Worm (Caenorhabditis elegans) whole organism, late embryonic: ENCODE measurements around the gene F35B12.10.

Experiments
- C08G9.2 ChIP-seq: sonication (generic microtip); optimal IDR thresholded peaks from 2 replicates; lab custom pipeline; 2016; ENCODE audit warnings: mild to moderate bottlenecking, missing genetic modification characterization, moderate library complexity, missing compliant biosample characterization
- C38D4.7 ChIP-seq: fragments of 200-800 bp; sonication (Bioruptor generic); optimal IDR thresholded peaks from 2 replicates; lab custom pipeline; 2018; ENCODE audit warnings: mild to moderate bottlenecking, missing genetic modification characterization, moderate library complexity, missing compliant biosample characterization
- K02D7.2 ChIP-seq: sonication (generic microtip); optimal IDR thresholded peaks from 2 replicates; lab custom pipeline; 2017; ENCODE audit warnings: mild to moderate bottlenecking, missing genetic modification characterization, missing compliant biosample characterization
- K09A11.1 ChIP-seq: sonication (generic microtip); optimal IDR thresholded peaks from 2 replicates; lab custom pipeline; 2017; ENCODE audit warnings: antibody characterized with exemption, mild to moderate bottlenecking, missing genetic modification characterization, missing compliant biosample characterization; ENCODE audit not compliant: insufficient read depth
- Y22D7AL.16 ChIP-seq: sonication (generic microtip); optimal IDR thresholded peaks from 2 replicates; lab custom pipeline; 2016; ENCODE audit warnings: missing genetic modification characterization, missing compliant biosample characterization
- ahr-1 ChIP-seq: sonication (generic microtip); optimal IDR thresholded peaks from 2 replicates; lab custom pipeline; 2016; ENCODE audit warnings: missing genetic modification characterization, missing compliant biosample characterization
- ama-1 ChIP-seq: fragments of 150-350 bp; optimal IDR thresholded peaks from 2 replicates; lab custom pipeline; 2014
- ceh-18 ChIP-seq: sonication (generic microtip); optimal IDR thresholded peaks from 2 replicates; lab custom pipeline; 2016; ENCODE audit warnings: missing genetic modification characterization, missing compliant biosample characterization
- ceh-19 ChIP-seq: fragments of 200-800 bp; sonication (Bioruptor generic); optimal IDR thresholded peaks from 2 replicates; lab custom pipeline; 2018; ENCODE audit warnings: mild to moderate bottlenecking, missing genetic modification characterization, missing compliant biosample characterization
- ceh-2 ChIP-seq: sonication (generic microtip); optimal IDR thresholded peaks from 2 replicates; lab custom pipeline; 2016; ENCODE audit warnings: missing genotype, missing genetic modification characterization, missing compliant biosample characterization
- ceh-22 ChIP-seq: sonication (generic microtip); optimal IDR thresholded peaks from 2 replicates; lab custom pipeline; 2017; ENCODE audit warnings: missing biosample characterization, missing genetic modification characterization
- ceh-24 ChIP-seq: sonication (generic microtip); optimal IDR thresholded peaks from 2 replicates; lab custom pipeline; 2016; ENCODE audit warnings: mild to moderate bottlenecking, missing genetic modification characterization, missing compliant biosample characterization
- ceh-30 ChIP-seq: fragments of 150-350 bp; optimal IDR thresholded peaks from 2 replicates; lab custom pipeline; 2014; ENCODE audit warnings: missing biosample characterization, missing genetic modification characterization
- ceh-31 ChIP-seq: sonication (generic microtip); optimal IDR thresholded peaks from 2 replicates; lab custom pipeline; 2016; ENCODE audit warnings: missing genetic modification characterization, missing compliant biosample characterization
- ceh-34 ChIP-seq: sonication (generic microtip); optimal IDR thresholded peaks from 2 replicates; lab custom pipeline; 2016; ENCODE audit warnings: mild to moderate bottlenecking, missing genetic modification characterization, missing compliant biosample characterization
- ceh-45 ChIP-seq: fragments of 200-800 bp; sonication (Bioruptor generic); IDR thresholded peaks from 2 replicates; pipeline ENCODE4 v1.3.6; 2022; ENCODE audit warnings: missing genetic modification reagents, missing genetic modification characterization, missing compliant biosample characterization
- ceh-48 ChIP-seq: sonication (generic microtip); optimal IDR thresholded peaks from 2 replicates; lab custom pipeline; 2016; ENCODE audit warnings: missing genetic modification characterization, inconsistent platforms, missing compliant biosample characterization
- ceh-6 ChIP-seq: fragments of 200-800 bp; sonication (Bioruptor generic); optimal IDR thresholded peaks from 2 replicates; lab custom pipeline; 2018; ENCODE audit warnings: mild to moderate bottlenecking, missing genetic modification characterization, missing compliant biosample characterization
- che-1 ChIP-seq: sonication (generic microtip); optimal IDR thresholded peaks from 2 replicates; lab custom pipeline; 2016; ENCODE audit warnings: mild to moderate bottlenecking, missing genetic modification characterization, missing compliant biosample characterization
- dmd-4 ChIP-seq: sonication (generic microtip); optimal IDR thresholded peaks from 2 replicates; lab custom pipeline; 2016; ENCODE audit warnings: borderline replicate concordance, missing genetic modification characterization, missing compliant biosample characterization
- elt-2 ChIP-seq: sonication (generic microtip); optimal IDR thresholded peaks from 2 replicates; lab custom pipeline; 2016; ENCODE audit warnings: missing genetic modification reagents, missing genetic modification characterization, missing compliant biosample characterization
- elt-4 ChIP-seq: sonication (generic microtip); optimal IDR thresholded peaks from 2 replicates; lab custom pipeline; 2016; ENCODE audit warnings: missing genetic modification characterization, missing compliant biosample characterization
- eyg-1 ChIP-seq: sonication (generic microtip); optimal IDR thresholded peaks from 2 replicates; lab custom pipeline; 2016; ENCODE audit warnings: missing genotype, missing genetic modification characterization, missing compliant biosample characterization
- fax-1 ChIP-seq: sonication (generic microtip); optimal IDR thresholded peaks from 2 replicates; lab custom pipeline; 2016; ENCODE audit warnings: missing genotype, missing genetic modification characterization, missing compliant biosample characterization
- hlh-13 ChIP-seq: fragments of 200-800 bp; sonication (Bioruptor generic); optimal IDR thresholded peaks from 2 replicates; lab custom pipeline; 2018; ENCODE audit warnings: mild to moderate bottlenecking, missing genetic modification characterization, missing compliant biosample characterization
- hlh-15 ChIP-seq: sonication (generic microtip); optimal IDR thresholded peaks from 2 replicates; lab custom pipeline; 2016; ENCODE audit warnings: missing genetic modification characterization, missing compliant biosample characterization
- hlh-30 ChIP-seq: sonication (generic microtip); optimal IDR thresholded peaks from 2 replicates; lab custom pipeline; 2017; ENCODE audit warnings: antibody characterized with exemption, missing genetic modification characterization, missing compliant biosample characterization; ENCODE audit not compliant: insufficient read depth
- hlh-6 ChIP-seq: sonication (generic microtip); optimal IDR thresholded peaks from 2 replicates; lab custom pipeline; 2016; ENCODE audit warnings: missing genotype, missing genetic modification characterization, missing compliant biosample characterization
- hlh-8 ChIP-seq: sonication (generic microtip); optimal IDR thresholded peaks from 2 replicates; lab custom pipeline; 2016; ENCODE audit warnings: missing genotype, missing genetic modification characterization, missing compliant biosample characterization
- mec-3 ChIP-seq: sonication (generic microtip); optimal IDR thresholded peaks from 2 replicates; lab custom pipeline; 2016; ENCODE audit warnings: borderline replicate concordance, missing genetic modification characterization, missing compliant biosample characterization
- nfya-1 ChIP-seq: sonication (generic microtip); optimal IDR thresholded peaks from 2 replicates; lab custom pipeline; 2017; ENCODE audit warnings: missing genetic modification characterization, mild to moderate bottlenecking, missing compliant biosample characterization, antibody characterized with exemption, moderate library complexity
- nhr-11 ChIP-seq: fragments of 150-350 bp; optimal IDR thresholded peaks from 2 replicates; lab custom pipeline; 2014; ENCODE audit warnings: missing biosample characterization, missing genetic modification characterization
- npax-4 ChIP-seq: sonication (generic microtip); optimal IDR thresholded peaks from 2 replicates; lab custom pipeline; 2016; ENCODE audit warnings: missing genetic modification characterization, missing compliant biosample characterization
- odd-2 ChIP-seq: sonication (generic microtip); optimal IDR thresholded peaks from 2 replicates; lab custom pipeline; 2017; ENCODE audit warnings: antibody characterized with exemption, mild to moderate bottlenecking, missing genetic modification characterization, missing compliant biosample characterization
- pag-3 ChIP-seq: sonication (generic microtip); optimal IDR thresholded peaks from 2 replicates; lab custom pipeline; 2016; ENCODE audit warnings: missing compliant biosample characterization, missing genetic modification characterization, borderline replicate concordance
- pat-9 ChIP-seq: fragments of 200-800 bp; sonication (Bioruptor generic); optimal IDR thresholded peaks from 2 replicates; lab custom pipeline; 2018; ENCODE audit warnings: mild to moderate bottlenecking, missing genetic modification characterization, moderate library complexity, missing compliant biosample characterization
- pax-1 ChIP-seq: fragments of 150-350 bp; optimal IDR thresholded peaks from 2 replicates; lab custom pipeline; 2014; ENCODE audit warnings: missing biosample characterization, missing genetic modification characterization
- pha-2 ChIP-seq: sonication (generic microtip); optimal IDR thresholded peaks from 2 replicates; lab custom pipeline; 2017; ENCODE audit warnings: mild to moderate bottlenecking, missing genetic modification characterization, missing compliant biosample characterization
- pha-4 ChIP-seq: fragments of 150-350 bp; optimal IDR thresholded peaks from 2 replicates; lab custom pipeline; 2018; ENCODE audit warnings: missing biosample characterization, missing genetic modification reagents, missing genetic modification characterization
- pqm-1 ChIP-seq: sonication (generic microtip); optimal IDR thresholded peaks from 2 replicates; lab custom pipeline; 2016; ENCODE audit warnings: missing genetic modification characterization, missing compliant biosample characterization
- pros-1 ChIP-seq: fragments of 150-350 bp; optimal IDR thresholded peaks from 2 replicates; lab custom pipeline; 2014; ENCODE audit warnings: missing biosample characterization, missing genetic modification reagents, missing genetic modification characterization
- ref-2 ChIP-seq: sonication (generic microtip); optimal IDR thresholded peaks from 2 replicates; lab custom pipeline; 2016; ENCODE audit warnings: missing genetic modification characterization, missing compliant biosample characterization
- rnt-1 ChIP-seq: sonication (generic microtip); optimal IDR thresholded peaks from 2 replicates; lab custom pipeline; 2016; ENCODE audit warnings: missing genetic modification characterization, missing compliant biosample characterization
- sdc-2 ChIP-seq: sonication (generic microtip); optimal IDR thresholded peaks from 2 replicates; lab custom pipeline; 2016; ENCODE audit warnings: missing genotype, missing genetic modification characterization, missing compliant biosample characterization
- sox-2 ChIP-seq: fragments of 200-800 bp; sonication (Bioruptor generic); IDR thresholded peaks from 2 replicates; pipeline ENCODE4 v1.3.6; 2022; ENCODE audit warnings: missing genetic modification reagents, missing genetic modification characterization, missing compliant biosample characterization
- syd-9 ChIP-seq: sonication (generic microtip); optimal IDR thresholded peaks from 2 replicates; lab custom pipeline; 2016; ENCODE audit warnings: mild to moderate bottlenecking, missing genetic modification characterization, moderate library complexity, missing compliant biosample characterization
- tbx-2 ChIP-seq: sonication (generic microtip); optimal IDR thresholded peaks from 2 replicates; lab custom pipeline; 2016; ENCODE audit warnings: missing genetic modification characterization, missing compliant biosample characterization
- tbx-7 ChIP-seq: sonication (generic microtip); optimal IDR thresholded peaks from 2 replicates; lab custom pipeline; 2016; ENCODE audit warnings: missing genotype, missing genetic modification characterization, missing compliant biosample characterization
- ttx-3 ChIP-seq: sonication (generic microtip); optimal IDR thresholded peaks from 2 replicates; lab custom pipeline; 2016; ENCODE audit warnings: missing genetic modification reagents, missing genetic modification characterization, missing compliant biosample characterization
- unc-42 ChIP-seq: sonication (generic microtip); optimal IDR thresholded peaks from 2 replicates; lab custom pipeline; 2016; ENCODE audit warnings: missing genotype, missing genetic modification characterization, missing compliant biosample characterization
- unc-86 ChIP-seq: sonication (generic microtip); optimal IDR thresholded peaks from 2 replicates; lab custom pipeline; 2016; ENCODE audit warnings: missing genetic modification characterization, missing compliant biosample characterization
- zip-5 ChIP-seq: sonication (generic microtip); optimal IDR thresholded peaks from 2 replicates; lab custom pipeline; 2016; ENCODE audit warnings: missing genetic modification characterization, missing compliant biosample characterization
- ztf-16 ChIP-seq: sonication (generic microtip); optimal IDR thresholded peaks from 2 replicates; lab custom pipeline; 2017; ENCODE audit warnings: missing genetic modification characterization, missing compliant biosample characterization

F35B12.10 gene

ce11 chrV:11610481-11610880 is 18.6 kb downstream of the F35B12.10 start, which contains the start of gene sas-5:
Gene sas-5 (plus strand): TSS chrV:11610737.
- TF ChIP-seq ceh-34 (tag; lab: Kevin White, UChicago) (peak; percentile 72), tbx-7 (tag; lab: Kevin White, UChicago) (peak; percentile 21), ceh-6 (GFP tag; lab: Kevin White, UChicago) (peak; percentile 63), ttx-3 (tag; lab: Kevin White, UChicago) (peak; percentile 85), ceh-31 (tag; lab: Kevin White, UChicago) (peak; percentile 79), sox-2 (GFP tag; lab: Robert Waterston, UW) (peak; percentile 35; the same call in 1 of the 2 replicates), pha-4 (tag; lab: Kevin White, UChicago) (no peak), nhr-11 (tag; lab: Kevin White, UChicago) (no peak), unc-42 (peak; percentile 42), pha-2 (tag; lab: Kevin White, UChicago) (peak; percentile 62), pax-1 (tag; lab: Kevin White, UChicago) (peak; percentile 6), K02D7.2 (peak; percentile 57), syd-9 (tag; lab: Kevin White, UChicago) (peak; percentile 62), npax-4 (tag; lab: Kevin White, UChicago) (peak; percentile 59), zip-5 (tag; lab: Kevin White, UChicago) (peak; percentile 66), nfya-1 (peak; percentile 79), dmd-4 (tag; lab: Kevin White, UChicago) (peak; percentile 71), ceh-19 (GFP tag; lab: Kevin White, UChicago) (peak; percentile 79), C08G9.2 (tag; lab: Kevin White, UChicago) (peak; percentile 71), sdc-2 (no peak), ceh-24 (tag; lab: Kevin White, UChicago) (peak; percentile 44), tbx-2 (peak; percentile 87), eyg-1 (tag; lab: Kevin White, UChicago) (peak; percentile 65), hlh-13 (GFP tag; lab: Kevin White, UChicago) (peak; percentile 5), odd-2 (peak; percentile 77), ceh-18 (no peak), ztf-16 (tag; lab: Kevin White, UChicago) (peak; percentile 80), K09A11.1 (peak; percentile 79), ahr-1 (tag; lab: Kevin White, UChicago) (peak; percentile 62), unc-86 (tag; lab: Kevin White, UChicago) (peak; percentile 83), pros-1 (peak; percentile 20), C38D4.7 (peak; percentile 80), fax-1 (tag; lab: Kevin White, UChicago) (peak; percentile 83), elt-4 (tag; lab: Kevin White, UChicago) (no peak), mec-3 (peak; percentile 8), pag-3 (tag; lab: Kevin White, UChicago) (no peak), ref-2 (tag; lab: Kevin White, UChicago) (peak; percentile 73), ceh-22 (no peak), elt-2 (peak; percentile 93), pat-9 (peak; percentile 74), ceh-48 (tag; lab: Kevin White, UChicago) (peak; percentile 17), pqm-1 (tag; lab: Kevin White, UChicago) (no peak), hlh-15 (tag; lab: Kevin White, UChicago) (peak; percentile 57), hlh-8 (tag; lab: Kevin White, UChicago) (peak; percentile 80), hlh-30 (tag; lab: Kevin White, UChicago) (peak; percentile 13), Y22D7AL.16 (peak; percentile 77), ceh-2 (tag; lab: Kevin White, UChicago) (peak; percentile 78), ama-1 (lab: Kevin White, UChicago) (no peak), hlh-6 (tag; lab: Kevin White, UChicago) (peak; percentile 36), che-1 (peak; percentile 83), rnt-1 (tag; lab: Kevin White, UChicago) (peak; percentile 61), ceh-45 (peak; percentile 77), ceh-30 (tag; lab: Kevin White, UChicago) (no peak)
